Fruit fly (Drosophila melanogaster): ENCODE measurements around the gene mura.

The mura gene

dm6 chr3R:9513052-9513420 lies 38.6 kb downstream of the mura start, which contains the start of the genes Ras85D and Rlb1 (continued):
- TF ChIP-seq CG15696 (tag; optimal IDR thresholded peaks at IDR 0.05) (peak; percentile 62), BEAF-32 (GFP tag; optimal IDR thresholded peaks at IDR 0.05) (peak; percentile 98), ase (GFP tag; IDR thresholded peaks at IDR 0.05) (no peak), peb (GFP tag; IDR thresholded peaks at IDR 0.05) (no peak), jing (GFP tag; optimal IDR thresholded peaks at IDR 0.05) (no peak), Chrac-16 (GFP tag; optimal IDR thresholded peaks at IDR 0.05) (peak; percentile 78), CG18262 (tag; optimal IDR thresholded peaks at IDR 0.05) (peak; percentile 55), Sry-δ (GFP tag; optimal IDR thresholded peaks at IDR 0.05) (peak; percentile 99), Lhr (GFP tag; optimal IDR thresholded peaks at IDR 0.05) (peak; percentile 69), Vsx1 (GFP tag; optimal IDR thresholded peaks at IDR 0.05) (no peak), yki (optimal IDR thresholded peaks at IDR 0.05) (no peak), CG4404 (GFP tag; IDR thresholded peaks at IDR 0.05) (no peak), dpn (GFP tag; optimal IDR thresholded peaks at IDR 0.05) (peak; percentile 83), CG7928 (GFP tag; optimal IDR thresholded peaks at IDR 0.05) (peak; percentile 47), Bdp1 (GFP tag; optimal IDR thresholded peaks at IDR 0.05) (peak; percentile 58), CG31365 (tag; optimal IDR thresholded peaks at IDR 0.05) (no peak), Nf-YA (GFP tag; IDR thresholded peaks at IDR 0.05) (no peak), CG11696 (GFP tag; IDR thresholded peaks at IDR 0.05) (no peak), CG12942 (GFP tag; optimal IDR thresholded peaks at IDR 0.05) (peak; percentile 67), GATAe (GFP tag; conservative IDR thresholded peaks at IDR 0.05) (no peak), CG9437 (GFP tag; optimal IDR thresholded peaks at IDR 0.05) (peak; percentile 44), CG12236 (GFP tag; optimal IDR thresholded peaks at IDR 0.05) (peak; percentile 50), zfh1 (GFP tag; IDR thresholded peaks at IDR 0.05) (no peak), Drgx (GFP tag; IDR thresholded peaks at IDR 0.05) (no peak), Awh (GFP tag; IDR thresholded peaks at IDR 0.05) (no peak), CG6175 (GFP tag; IDR thresholded peaks at IDR 0.05) (no peak), CG3163 (GFP tag; optimal IDR thresholded peaks at IDR 0.05) (peak; percentile 69), da (GFP tag; optimal IDR thresholded peaks at IDR 0.05) (peak; percentile 45), Rfx (GFP tag; IDR thresholded peaks at IDR 0.05) (no peak), CG12104 (GFP tag; optimal IDR thresholded peaks at IDR 0.05) (peak; percentile 35), zfh2 (GFP tag; optimal IDR thresholded peaks at IDR 0.05) (peak; percentile 91), CG8478 (optimal IDR thresholded peaks at IDR 0.05) (no peak), ash1 (GFP tag; optimal IDR thresholded peaks at IDR 0.05) (no peak), CG17912 (GFP tag; optimal IDR thresholded peaks at IDR 0.05) (peak; percentile 60), Bgb (GFP tag; IDR thresholded peaks at IDR 0.05; ENCODE audit: partially characterized antibody) (no peak), Gsc (GFP tag; IDR thresholded peaks at IDR 0.05) (no peak), eyg (GFP tag; optimal IDR thresholded peaks at IDR 0.05) (peak; percentile 42), CG17359 (tag; optimal IDR thresholded peaks at IDR 0.05) (peak; percentile 50), CG14667 (GFP tag; IDR thresholded peaks at IDR 0.05) (no peak), lilli (GFP tag; optimal IDR thresholded peaks at IDR 0.05) (peak; percentile 88), gcm2 (GFP tag; optimal IDR thresholded peaks at IDR 0.05) (peak; percentile 19), sens-2 (GFP tag; IDR thresholded peaks at IDR 0.05) (no peak), Hr3 (GFP tag; optimal IDR thresholded peaks at IDR 0.05) (peak; percentile 74), CG12071 (GFP tag; optimal IDR thresholded peaks at IDR 0.05) (no peak), CG6689 (GFP tag; IDR thresholded peaks at IDR 0.05) (no peak), hb (GFP tag; IDR thresholded peaks at IDR 0.05; ENCODE audit: partially characterized antibody) (no peak), CG17186 (GFP tag; optimal IDR thresholded peaks at IDR 0.05) (peak; percentile 85), E2f2 (GFP tag; IDR thresholded peaks at IDR 0.05) (no peak), trem (tag; optimal IDR thresholded peaks at IDR 0.05) (peak; percentile 79), CG5180 (GFP tag; optimal IDR thresholded peaks at IDR 0.05) (no peak), Sox100B (GFP tag; optimal IDR thresholded peaks at IDR 0.05) (no peak), CG11456 (GFP tag; IDR thresholded peaks at IDR 0.05) (no peak), fd102C (GFP tag; optimal IDR thresholded peaks at IDR 0.05) (no peak)
